Fruit fly (Drosophila melanogaster) whole organism, embryonic: Measurements from ENCODE around the gene CG12448.

Experiments
- Ada2b ChIP-seq: fragments of 200-800 bp; sonication (Bioruptor generic); IDR thresholded peaks from 2 replicates; pipeline ENCODE4 v1.3.6; 2022; ENCODE audit warnings: missing biosample characterization, missing genetic modification characterization
- CG1024 ChIP-seq: fragments of 200-800 bp; sonication (Bioruptor generic); IDR thresholded peaks from 2 replicates; pipeline ENCODE4 v1.3.6; 2022; ENCODE audit warnings: missing biosample characterization, missing genetic modification characterization
- CG11456 ChIP-seq: fragments of 200-800 bp; sonication (Bioruptor generic); IDR thresholded peaks from 3 replicates; pipeline ENCODE4 v1.3.6; 2022; ENCODE audit warnings: missing biosample characterization, missing genetic modification characterization
- CG12219 ChIP-seq: fragments of 200-800 bp; sonication (Bioruptor generic); optimal IDR thresholded peaks from 3 replicates; lab custom pipeline; 2018; ENCODE audit warnings: missing biosample characterization, mild to moderate bottlenecking, missing genetic modification characterization
- CG12236 ChIP-seq: fragments of 200-800 bp; sonication (Bioruptor generic); optimal IDR thresholded peaks from 2 replicates; lab custom pipeline; 2016; ENCODE audit warnings: missing biosample characterization, missing genetic modification characterization
- CG12659 ChIP-seq: fragments of 200-800 bp; sonication (Bioruptor generic); optimal IDR thresholded peaks from 3 replicates; lab custom pipeline; 2017; ENCODE audit warnings: mild to moderate bottlenecking, missing biosample characterization, missing genetic modification reagents, missing genetic modification characterization
- CG14965 ChIP-seq: fragments of 200-800 bp; sonication (Bioruptor generic); optimal IDR thresholded peaks from 2 replicates; lab custom pipeline; 2016; ENCODE audit warnings: missing biosample characterization, missing genetic modification characterization, borderline replicate concordance
- CG15696 ChIP-seq: fragments of 200-800 bp; sonication (Bioruptor generic); optimal IDR thresholded peaks from 2 replicates; lab custom pipeline; 2019; ENCODE audit warnings: missing biosample characterization, mild to moderate bottlenecking, missing genetic modification characterization, moderate library complexity
- CG1832 ChIP-seq: fragments of 200-800 bp; sonication (Bioruptor generic); optimal IDR thresholded peaks from 2 replicates; lab custom pipeline; 2017; ENCODE audit warnings: missing biosample characterization, mild to moderate bottlenecking, missing genetic modification characterization, inconsistent platforms
- CG31388 ChIP-seq: fragments of 200-800 bp; sonication (Bioruptor generic); optimal IDR thresholded peaks from 2 replicates; lab custom pipeline; 2016; ENCODE audit warnings: missing biosample characterization, missing genetic modification characterization
- CG42726 ChIP-seq: fragments of 200-800 bp; sonication (Bioruptor generic); IDR thresholded peaks from 2 replicates; pipeline ENCODE4 v1.3.6; 2022; ENCODE audit warnings: missing biosample characterization, missing genetic modification characterization; ENCODE audit not compliant: partially characterized antibody
- CG4707 ChIP-seq: fragments of 200-800 bp; sonication (Bioruptor generic); optimal IDR thresholded peaks from 2 replicates; lab custom pipeline; 2018; ENCODE audit warnings: missing biosample characterization, mild to moderate bottlenecking, missing genetic modification characterization, moderate library complexity
- CG7357 ChIP-seq: fragments of 200-800 bp; sonication (Bioruptor generic); IDR thresholded peaks from 3 replicates; pipeline ENCODE4 v1.3.6; 2022; ENCODE audit warnings: missing biosample characterization, missing genetic modification characterization
- CG7372 ChIP-seq: fragments of 200-800 bp; sonication (Bioruptor generic); IDR thresholded peaks from 2 replicates; pipeline ENCODE4 v1.3.6; 2022; ENCODE audit warnings: missing biosample characterization, missing genetic modification characterization
- CG8944 ChIP-seq: fragments of 200-800 bp; sonication (Bioruptor generic); optimal IDR thresholded peaks from 3 replicates; lab custom pipeline; 2016; ENCODE audit warnings: missing biosample characterization, missing genetic modification characterization
- CTCF ChIP-seq: fragments of 200-800 bp; sonication (Bioruptor generic); optimal IDR thresholded peaks from 2 replicates; lab custom pipeline; 2017; ENCODE audit warnings: missing biosample characterization, mild to moderate bottlenecking, missing genetic modification characterization, moderate library complexity
- Camta ChIP-seq: fragments of 200-800 bp; sonication (Bioruptor generic); optimal IDR thresholded peaks from 2 replicates; lab custom pipeline; 2016; ENCODE audit warnings: missing biosample characterization, missing genetic modification characterization
- CkIIα-i1 ChIP-seq: fragments of 200-800 bp; sonication (Bioruptor generic); IDR thresholded peaks from 2 replicates; pipeline ENCODE4 v1.3.6; 2022; ENCODE audit warnings: missing biosample characterization, missing genetic modification characterization
- Dip3 ChIP-seq: fragments of 200-800 bp; sonication (Bioruptor generic); optimal IDR thresholded peaks from 3 replicates; lab custom pipeline; 2016; ENCODE audit warnings: missing biosample characterization, missing genetic modification characterization
- Doc2 ChIP-seq: fragments of 200-800 bp; sonication (Bioruptor generic); IDR thresholded peaks from 2 replicates; pipeline ENCODE4 v1.3.6; 2022; ENCODE audit warnings: missing biosample characterization, missing genetic modification characterization
- Ets65A ChIP-seq: fragments of 200-800 bp; sonication (Bioruptor generic); peaks from one replicate; lab custom pipeline; 2016; ENCODE audit warnings: missing biosample characterization, missing genetic modification characterization
- NC2β ChIP-seq: fragments of 200-800 bp; sonication (Bioruptor generic); optimal IDR thresholded peaks from 2 replicates; lab custom pipeline; 2016; ENCODE audit warnings: missing biosample characterization, missing genetic modification characterization
- Nf-YC ChIP-seq: fragments of 200-800 bp; optimal IDR thresholded peaks from 3 replicates; lab custom pipeline; 2019; ENCODE audit warnings: missing biosample characterization, mild to moderate bottlenecking, missing genetic modification characterization, moderate library complexity
- Oaz ChIP-seq: fragments of 200-800 bp; sonication (Bioruptor generic); IDR thresholded peaks from 2 replicates; pipeline ENCODE4 v1.3.6; 2022; ENCODE audit warnings: missing biosample characterization, missing genetic modification characterization
- ac ChIP-seq: fragments of 200-800 bp; sonication (Bioruptor generic); optimal IDR thresholded peaks from 3 replicates; lab custom pipeline; 2017; ENCODE audit warnings: missing biosample characterization, mild to moderate bottlenecking, missing genetic modification characterization
- cas ChIP-seq: fragments of 200-800 bp; sonication (Bioruptor generic); IDR thresholded peaks from 2 replicates; pipeline ENCODE4 v1.3.6; 2022; ENCODE audit warnings: missing biosample characterization, missing genetic modification characterization
- da ChIP-seq: fragments of 200-800 bp; sonication (Bioruptor generic); optimal IDR thresholded peaks from 2 replicates; lab custom pipeline; 2016; ENCODE audit warnings: missing biosample characterization, missing genetic modification characterization
- dmrt11E ChIP-seq: fragments of 200-800 bp; sonication (Bioruptor generic); optimal IDR thresholded peaks from 3 replicates; lab custom pipeline; 2018; ENCODE audit warnings: missing biosample characterization, mild to moderate bottlenecking, missing genetic modification characterization, moderate library complexity
- dpn ChIP-seq, 2 experiments: fragments of 200-800 bp; sonication (Bioruptor generic); optimal IDR thresholded peaks; 3 replicates each; lab custom pipeline; 2016; ENCODE audit warnings: missing biosample characterization in 2 of 2, missing genetic modification characterization in 2 of 2
- dysf ChIP-seq: fragments of 200-800 bp; sonication (Bioruptor generic); IDR thresholded peaks from 3 replicates; pipeline ENCODE4 v1.3.6; 2022; ENCODE audit warnings: missing biosample characterization, missing genetic modification characterization
- ems ChIP-seq: fragments of 200-800 bp; sonication (Bioruptor generic); optimal IDR thresholded peaks from 3 replicates; lab custom pipeline; 2016; ENCODE audit warnings: missing biosample characterization, missing genetic modification characterization
- lov ChIP-seq, 2 experiments: fragments of 200-800 bp in 1 of 2; fragments of >200 bp in 1 of 2; sonication (Bioruptor generic) in 1 of 2; IDR thresholded peaks in 1 of 2; optimal IDR thresholded peaks in 1 of 2; 2 replicates in 1 of 2; 3 replicates in 1 of 2; pipeline versions ENCODE4 v1.3.6 to Lab custom; 2017 to 2022; ENCODE audit warnings: missing biosample characterization in 1 of 2, missing genetic modification characterization in 1 of 2
- mam ChIP-seq: fragments of 200-800 bp; sonication (Bioruptor generic); optimal IDR thresholded peaks from 3 replicates; lab custom pipeline; 2016; ENCODE audit warnings: missing biosample characterization, missing genetic modification characterization
- pan ChIP-seq, 4 experiments: fragments of >200 bp in 3 of 4; fragments of 200-800 bp in 1 of 4; sonication (Bioruptor generic) in 1 of 4; optimal IDR thresholded peaks in 3 of 4; IDR thresholded peaks in 1 of 4; 2 replicates each; pipeline versions ENCODE4 v1.3.6 to Lab custom; 2017 to 2022; ENCODE audit warnings: missing biosample characterization in 2 of 4, missing genetic modification characterization in 2 of 4, mixed read lengths in 1 of 4
- prd ChIP-seq, 3 experiments: fragments of >200 bp in 2 of 3; fragments of 200-800 bp in 1 of 3; sonication (Bioruptor generic) in 1 of 3; optimal IDR thresholded peaks in 2 of 3; IDR thresholded peaks in 1 of 3; 2 replicates in 2 of 3; 3 replicates in 1 of 3; pipeline versions ENCODE4 v1.3.6 to Lab custom; 2017 to 2022; ENCODE audit warnings: missing biosample characterization in 1 of 3, missing genetic modification characterization in 1 of 3
- sens ChIP-seq: fragments of 200-800 bp; sonication (Bioruptor generic); peaks from one replicate; lab custom pipeline; 2016; ENCODE audit warnings: missing biosample characterization, missing genetic modification characterization
- wdn ChIP-seq: fragments of 200-800 bp; sonication (Bioruptor generic); IDR thresholded peaks from 2 replicates; pipeline ENCODE4 v1.3.6; 2022; ENCODE audit warnings: missing biosample characterization, missing genetic modification characterization
- zfh1 ChIP-seq: fragments of 200-800 bp; sonication (Bioruptor generic); IDR thresholded peaks from 3 replicates; pipeline ENCODE4 v1.3.6; 2022; ENCODE audit warnings: missing biosample characterization, missing genetic modification characterization
- zfh2 ChIP-seq: fragments of 200-800 bp; sonication (Bioruptor generic); optimal IDR thresholded peaks from 2 replicates; lab custom pipeline; 2016; ENCODE audit warnings: missing biosample characterization, missing genetic modification characterization

CG12448 gene

DNA sequence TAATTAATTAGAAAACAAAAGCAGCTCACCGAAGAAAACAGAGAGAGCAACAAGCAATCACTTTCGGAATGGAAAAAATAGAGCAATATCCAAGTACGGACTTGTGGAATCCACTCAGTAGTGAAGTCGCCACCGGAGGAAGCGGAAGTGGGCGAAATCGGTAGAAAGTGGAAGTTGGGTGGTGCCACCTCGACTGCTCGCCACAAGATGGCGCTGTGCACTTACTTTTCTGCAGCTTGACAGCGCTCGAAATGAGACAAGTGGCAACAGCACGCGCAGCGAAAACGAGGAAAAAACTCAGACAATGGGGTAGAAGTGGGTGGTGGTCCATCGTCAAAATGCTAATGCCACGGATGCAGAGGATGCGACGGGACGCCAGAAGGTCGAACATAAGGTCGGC is 8.2 kb downstream of the CG12448 start:
- TF ChIP-seq da (GFP tag; lab: Kevin White, UChicago) = no peak
- TF ChIP-seq CG7357 (GFP tag; lab: Robert Waterston, UW) = no peak
- no peak for TF ChIP-seq CG8944
- TF ChIP-seq CkIIα-i1 (GFP tag; lab: Robert Waterston, UW) = no peak
- no peak for TF ChIP-seq prd (optimal IDR thresholded peaks at IDR 0.05; lab: Kevin White, UChicago)
- TF ChIP-seq prd (GFP tag; IDR thresholded peaks at IDR 0.05; lab: Robert Waterston, UW) = no peak
- no peak for TF ChIP-seq Oaz (GFP tag; lab: Robert Waterston, UW)
- TF ChIP-seq dmrt11E (tag; lab: Kevin White, UChicago) = no peak
- no peak for TF ChIP-seq CG31388 (GFP tag; lab: Kevin White, UChicago)
- TF ChIP-seq NC2β (GFP tag; lab: Kevin White, UChicago) = no peak
- no peak for TF ChIP-seq Nf-YC (tag; lab: Kevin White, UChicago)
- TF ChIP-seq Ets65A (GFP tag; lab: Kevin White, UChicago) = peak; percentile 57
- TF ChIP-seq CG1024 = 0 out of 2 replicates have a peak, but pooled peaks have one; percentile 23
- TF ChIP-seq CG4707 = no peak
- TF ChIP-seq mam (GFP tag; lab: Kevin White, UChicago) = no peak
- no peak for TF ChIP-seq Ada2b (GFP tag; lab: Robert Waterston, UW)
- TF ChIP-seq CG11456 (GFP tag; lab: Robert Waterston, UW) = 0 out of 3 replicates have a peak, but pooled peaks have one; percentile 32
- TF ChIP-seq lov (optimal IDR thresholded peaks at IDR 0.05; lab: Kevin White, UChicago) = no peak
- 0 out of 3 replicates have a peak, but pooled peaks have one; percentile 17 for TF ChIP-seq lov (GFP tag; IDR thresholded peaks at IDR 0.05; lab: Robert Waterston, UW)
- no peak for TF ChIP-seq dysf (GFP tag; lab: Robert Waterston, UW)
- peak; percentile 58 for TF ChIP-seq CG14965 (GFP tag; lab: Kevin White, UChicago)
- no peak for TF ChIP-seq pan (optimal IDR thresholded peaks at IDR 0.05; lab: Kevin White, UChicago)
- TF ChIP-seq pan (GFP tag; optimal IDR thresholded peaks at IDR 0.05 in 1 of 2, IDR thresholded peaks at IDR 0.05 in 1 of 2) = no peak
- TF ChIP-seq Doc2 (GFP tag; lab: Robert Waterston, UW) = no peak
- TF ChIP-seq CG12219 (GFP tag; lab: Kevin White, UChicago) = no peak
- peak; percentile 86 for TF ChIP-seq CTCF (GFP tag; lab: Kevin White, UChicago)
- TF ChIP-seq ac (GFP tag; lab: Kevin White, UChicago) = no peak

- no peak for TF ChIP-seq CG1832
- TF ChIP-seq Ada2b (GFP tag; lab: Robert Waterston, UW) = no peak
- no peak for TF ChIP-seq CG42726 (GFP tag; lab: Robert Waterston, UW)
- TF ChIP-seq wdn (GFP tag; lab: Robert Waterston, UW) = no peak
- TF ChIP-seq Camta (GFP tag; lab: Kevin White, UChicago) = no peak
- no peak for TF ChIP-seq ems (GFP tag; lab: Kevin White, UChicago)
- TF ChIP-seq cas (GFP tag; lab: Robert Waterston, UW) = no peak
- no peak for TF ChIP-seq Dip3
- no peak for TF ChIP-seq CG12659 (GFP tag; lab: Kevin White, UChicago)
- TF ChIP-seq CG15696 (tag; lab: Kevin White, UChicago) = no peak
- TF ChIP-seq zfh1 (GFP tag; lab: Robert Waterston, UW) = no peak
- TF ChIP-seq dpn (GFP tag; optimal IDR thresholded peaks at IDR 0.05; lab: Kevin White, UChicago) = no peak
- TF ChIP-seq zfh2 = no peak
- TF ChIP-seq sens (GFP tag; lab: Kevin White, UChicago) = no peak
- no peak for TF ChIP-seq CG7372 (GFP tag; lab: Robert Waterston, UW)
- no peak for TF ChIP-seq CG12236
Measured at dm6 chr2L:15957558-15957957, 16.3 kb downstream of the CG12448 start, which contains the start of gene CG18063. Gene CG18063 (plus strand): TSS chr2L:15957858.
